Fruit fly (Drosophila melanogaster) whole organism, wandering third instar larva: ENCODE data around the gene CG46310.

Experiments used
- Hnf4 ChIP-seq: fragments of 200-800 bp; sonication (Bioruptor generic); optimal IDR thresholded peaks from 2 replicates; lab custom pipeline; 2016; ENCODE audit warnings: missing biosample characterization, mild to moderate bottlenecking, missing genetic modification characterization
- Hr78 ChIP-seq: fragments of >200 bp; optimal IDR thresholded peaks from 2 replicates; lab custom pipeline; 2017; ENCODE audit warnings: missing biosample characterization, missing genetic modification characterization
- Vsx2 ChIP-seq: fragments of 200-300, 225-300 bp; sonication (Bioruptor generic); optimal IDR thresholded peaks from 2 replicates; lab custom pipeline; 2018; ENCODE audit warnings: missing biosample characterization, missing genetic modification characterization; ENCODE audit not compliant: partially characterized antibody
- br ChIP-seq: fragments of 200-800 bp; sonication (Bioruptor generic); optimal IDR thresholded peaks from 2 replicates; lab custom pipeline; 2016; ENCODE audit warnings: missing biosample characterization, missing genetic modification characterization
- dl ChIP-seq, 2 experiments: fragments of 175-275, 200-275 bp in 1 of 2; fragments of 200-275 bp in 1 of 2; sonication (Bioruptor generic); optimal IDR thresholded peaks; lab custom pipeline; 2018; ENCODE audit warnings: mild to moderate bottlenecking in 2 of 2, missing biosample characterization in 2 of 2, missing genetic modification characterization in 2 of 2, moderate library complexity in 2 of 2; ENCODE audit not compliant: partially characterized antibody in 2 of 2, insufficient read depth in 1 of 2
- foxo ChIP-seq, 2 experiments: fragments of 200-800 bp; sonication (Bioruptor generic); optimal IDR thresholded peaks; 2 replicates in 1 of 2; 3 replicates in 1 of 2; lab custom pipeline; 2016 to 2017; ENCODE audit warnings: missing biosample characterization in 2 of 2, missing genetic modification characterization in 2 of 2
- jim ChIP-seq: fragments of 175-275, 200-325 bp; sonication (Bioruptor generic); optimal IDR thresholded peaks from 2 replicates; lab custom pipeline; 2016; ENCODE audit warnings: missing biosample characterization, mild to moderate bottlenecking, missing genetic modification characterization
- lola ChIP-seq: fragments of >200 bp; optimal IDR thresholded peaks from 2 replicates; lab custom pipeline; 2017; ENCODE audit warnings: missing biosample characterization, missing genetic modification characterization
- pan ChIP-seq: fragments of >200 bp; optimal IDR thresholded peaks from 2 replicates; lab custom pipeline; 2017
- psq ChIP-seq: fragments of 200-800 bp; sonication (Bioruptor generic); optimal IDR thresholded peaks from 3 replicates; lab custom pipeline; 2017; ENCODE audit warnings: missing biosample characterization, mild to moderate bottlenecking, missing genetic modification characterization, moderate library complexity
- rgr ChIP-seq: fragments of 200-800 bp; sonication (Bioruptor generic); optimal IDR thresholded peaks from 3 replicates; lab custom pipeline; 2016; ENCODE audit warnings: missing biosample characterization, mild to moderate bottlenecking, missing genetic modification characterization
- sv ChIP-seq: fragments of 200-800 bp; sonication (Bioruptor generic); optimal IDR thresholded peaks from 3 replicates; lab custom pipeline; 2016; ENCODE audit warnings: missing biosample characterization, missing genetic modification characterization
- tai ChIP-seq: sonication (Bioruptor generic); optimal IDR thresholded peaks from 2 replicates; lab custom pipeline; 2016; ENCODE audit warnings: missing biosample characterization, missing genetic modification characterization
- usp ChIP-seq: fragments of >200 bp; optimal IDR thresholded peaks from 2 replicates; lab custom pipeline; 2017; ENCODE audit warnings: missing biosample characterization, missing genetic modification characterization

dm6 chr3R:23193400-23193799 is 19.7 kb downstream of the CG46310 start:
- TF ChIP-seq br (GFP tag; lab: Kevin White, UChicago) (no peak), sv (no peak), Hr78 (GFP tag; lab: Kevin White, UChicago) (no peak), rgr (GFP tag; lab: Kevin White, UChicago) (no peak), foxo (GFP tag; optimal IDR thresholded peaks at IDR 0.05; lab: Kevin White, UChicago) (no peak), Vsx2 (GFP tag; lab: Kevin White, UChicago) (no peak), usp (no peak), jim (no peak), Hnf4 (GFP tag; lab: Kevin White, UChicago) (no peak), pan (no peak), lola (no peak), tai (no peak), psq (no peak), dl (GFP tag; optimal IDR thresholded peaks at IDR 0.05; lab: Kevin White, UChicago; ENCODE audit: insufficient read depth in 1 of 2, partially characterized antibody in 2 of 2) (no peak)
